Worm (Caenorhabditis elegans): Measurements from ENCODE around the gene str-81.
A peak's percentile ranks its signal among the peaks of the same experiment; 100 is the strongest.

Gene str-81

DNA sequence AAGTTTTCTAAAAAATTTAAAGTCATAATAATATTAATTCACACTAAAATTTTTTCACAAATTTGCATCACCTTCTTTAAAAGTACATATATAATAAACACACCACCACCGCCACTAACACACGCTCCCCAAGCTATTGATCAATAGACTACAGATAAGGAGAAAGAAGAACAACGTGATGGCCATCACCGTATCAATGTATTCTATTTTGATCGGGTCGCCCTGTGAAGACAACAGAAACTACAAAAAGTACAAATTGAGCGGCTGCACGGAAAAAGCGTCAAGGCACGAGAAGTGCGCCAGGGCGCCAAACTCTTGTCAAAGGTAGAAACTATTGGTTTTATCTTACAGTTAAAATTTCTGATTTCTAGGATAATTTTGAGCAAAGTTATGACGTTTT lies 38.5 kb downstream of the str-81 start (continued):
- TF ChIP-seq egl-5 (tag; optimal IDR thresholded peaks at IDR 0.05) (no peak), elt-3 (tag; optimal IDR thresholded peaks at IDR 0.05) (no peak), nhr-12 (tag; optimal IDR thresholded peaks at IDR 0.05) (no peak), ceh-82 (tag; optimal IDR thresholded peaks at IDR 0.05) (no peak), nfya-1 (tag; optimal IDR thresholded peaks at IDR 0.05; ENCODE audit: insufficient read depth) (no peak), lsy-12 (tag; optimal IDR thresholded peaks at IDR 0.05) (no peak), nhr-77 (tag; optimal IDR thresholded peaks at IDR 0.05) (no peak), hmg-11 (tag; optimal IDR thresholded peaks at IDR 0.05) (no peak)

DNA sequence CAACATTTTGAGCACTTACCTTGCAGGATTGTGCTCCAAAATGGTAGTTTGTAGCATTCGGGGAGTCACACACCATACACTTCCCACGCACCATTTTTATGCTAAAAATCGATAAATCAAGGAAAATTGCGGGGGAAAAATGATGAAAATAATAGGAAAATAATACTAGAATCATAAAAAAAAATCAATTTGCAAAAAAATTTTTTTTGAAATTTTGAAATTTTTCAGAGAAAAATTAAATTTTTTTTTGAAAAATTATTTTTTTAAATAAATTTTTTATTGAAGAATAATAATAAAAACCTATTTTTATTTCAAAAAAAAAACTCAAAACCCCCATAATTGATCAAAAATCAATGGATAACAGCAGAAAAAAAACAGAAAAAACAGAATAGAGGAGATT lies 39.1 kb downstream of the str-81 start, which contains the start of gene nhr-79:
TSS of gene nhr-79 (minus strand) at position 101 of the 400 bp plus-strand sequence.
- TF ChIP-seq ceh-9 (tag; optimal IDR thresholded peaks at IDR 0.05) (no peak), pha-4 (tag; optimal IDR thresholded peaks at IDR 0.05) (no peak), fkh-2 (tag; optimal IDR thresholded peaks at IDR 0.05) (no peak), mdl-1 (tag; optimal IDR thresholded peaks at IDR 0.05) (no peak), nhr-11 (tag; optimal IDR thresholded peaks at IDR 0.05) (no peak), egl-5 (tag; optimal IDR thresholded peaks at IDR 0.05) (no peak), eor-1 (tag; optimal IDR thresholded peaks at IDR 0.05) (no peak), elt-2 (tag; optimal IDR thresholded peaks at IDR 0.05) (no peak), aly-2 (tag; optimal IDR thresholded peaks at IDR 0.05) (no peak), nhr-76 (tag; optimal IDR thresholded peaks at IDR 0.05) (no peak), daf-12 (tag; optimal IDR thresholded peaks at IDR 0.05) (no peak)

DNA sequence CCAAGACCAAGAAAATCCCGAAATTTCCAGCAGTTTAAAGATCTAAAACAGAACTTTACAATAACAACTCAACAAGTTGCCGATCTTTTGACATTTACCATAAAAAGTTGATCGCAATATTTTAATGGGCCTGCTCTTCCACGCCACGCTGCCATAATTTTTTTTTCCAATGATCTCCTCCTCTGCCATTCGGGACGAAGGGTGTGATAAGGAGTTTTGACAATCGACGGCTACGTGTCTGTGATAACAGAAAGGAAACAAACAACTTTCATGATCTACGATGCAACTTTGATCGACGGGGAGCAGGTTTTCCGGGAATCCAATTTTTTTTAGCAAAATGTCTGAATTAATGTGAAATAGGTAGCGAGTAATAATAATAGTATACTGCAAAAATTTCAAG lies 44.0 kb downstream of the str-81 start:
- peak; percentile 71 for TF ChIP-seq pqm-1 (tag; optimal IDR thresholded peaks at IDR 0.05)
- no peak for TF ChIP-seq nhr-28 (tag; optimal IDR thresholded peaks at IDR 0.05)
- TF ChIP-seq nhr-77 (tag; optimal IDR thresholded peaks at IDR 0.05): no peak
- TF ChIP-seq elt-2 (tag; optimal IDR thresholded peaks at IDR 0.05): peak; percentile 92
- TF ChIP-seq R02D3.7 (tag; optimal IDR thresholded peaks at IDR 0.05): no peak
- peak; percentile 1 for TF ChIP-seq pha-4 (tag; optimal IDR thresholded peaks at IDR 0.05)

DNA sequence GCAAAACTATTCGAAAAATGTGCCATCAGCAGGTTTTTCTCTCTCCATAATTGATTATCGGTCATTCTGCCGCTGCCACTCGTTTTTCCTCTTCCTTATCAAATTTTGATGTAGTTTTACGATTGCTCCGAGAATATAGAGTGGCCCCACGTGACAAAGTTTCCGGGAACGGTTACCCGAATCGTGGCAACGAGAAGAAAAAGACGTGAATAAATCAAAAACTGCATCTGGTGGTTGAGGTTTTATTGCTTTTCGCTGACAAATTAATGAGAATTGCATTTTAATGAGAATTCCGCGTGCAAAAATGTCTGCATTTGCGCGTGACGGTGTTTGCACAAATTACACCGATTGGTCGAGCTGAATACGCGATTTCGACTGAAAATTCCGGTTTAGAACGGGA lies 45.4 kb downstream of the str-81 start:
- TF ChIP-seq R02D3.7 (tag; optimal IDR thresholded peaks at IDR 0.05): no peak
- TF ChIP-seq elt-2 (tag; optimal IDR thresholded peaks at IDR 0.05): peak; percentile 96
- peak; percentile 50 for TF ChIP-seq jun-1 (tag; optimal IDR thresholded peaks at IDR 0.05)
- no peak for TF ChIP-seq nhr-25 (tag; optimal IDR thresholded peaks at IDR 0.05)
- TF ChIP-seq nfya-1 (tag; optimal IDR thresholded peaks at IDR 0.05; ENCODE audit: insufficient read depth): peak; percentile 11
- peak; percentile 93 for TF ChIP-seq pqm-1 (tag; optimal IDR thresholded peaks at IDR 0.05)
- TF ChIP-seq elt-1 (tag; optimal IDR thresholded peaks at IDR 0.05): no peak

DNA sequence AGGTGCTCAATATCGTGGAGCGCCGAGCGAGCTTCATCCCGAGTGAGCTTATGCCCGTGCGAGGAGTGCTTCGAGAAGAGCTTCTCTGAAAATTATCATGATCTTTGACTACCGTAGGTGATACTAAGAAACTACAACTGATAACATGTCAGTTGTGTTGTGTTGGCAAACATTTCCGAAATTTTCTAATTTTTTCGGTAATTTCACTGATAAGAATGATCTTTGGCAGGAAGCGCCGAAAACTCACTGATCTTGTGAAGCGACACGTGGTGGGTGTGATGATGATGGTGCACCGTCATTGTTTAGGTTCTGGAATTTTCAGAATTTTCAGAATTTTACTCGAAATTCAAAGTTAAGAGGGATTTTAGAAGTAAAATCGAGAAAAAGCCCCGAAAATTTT lies 47.6 kb downstream of the str-81 start, which contains the start of gene Y39B6A.1:
TSS of gene Y39B6A.1 (minus strand) at position 309 of the 400 bp plus-strand sequence.
- TF ChIP-seq elt-1 (tag; optimal IDR thresholded peaks at IDR 0.05): no peak
- peak; percentile 81 for TF ChIP-seq elt-2 (tag; optimal IDR thresholded peaks at IDR 0.05)
- TF ChIP-seq pqm-1 (tag; optimal IDR thresholded peaks at IDR 0.05): peak; percentile 68

DNA sequence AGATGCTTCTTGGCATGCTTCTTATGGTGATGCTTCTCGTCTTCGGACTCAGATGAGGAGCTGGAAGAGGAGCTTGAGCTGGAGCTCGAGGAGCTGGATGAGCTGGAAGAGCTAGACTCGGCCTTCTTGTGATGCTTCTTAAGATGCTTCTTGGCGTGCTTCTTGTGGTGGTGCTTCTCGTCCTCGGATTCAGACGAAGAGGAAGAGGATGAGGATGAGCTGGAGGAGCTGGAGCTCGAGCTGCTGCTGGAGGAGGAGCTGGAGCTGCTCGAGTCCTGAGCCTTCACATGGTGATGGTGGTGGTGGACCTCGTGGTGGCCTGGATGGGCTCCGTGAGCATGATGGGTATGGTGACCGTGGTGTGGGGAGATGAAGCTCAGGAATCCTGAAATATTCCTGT lies 48.1 kb downstream of the str-81 start:
- no peak for TF ChIP-seq ZK546.5 (tag; optimal IDR thresholded peaks at IDR 0.05)
- TF ChIP-seq ceh-9 (tag; optimal IDR thresholded peaks at IDR 0.05): no peak
- TF ChIP-seq nhr-67 (tag; optimal IDR thresholded peaks at IDR 0.05): no peak
- TF ChIP-seq nhr-76 (tag; optimal IDR thresholded peaks at IDR 0.05): no peak
- no peak for TF ChIP-seq elt-3 (tag; optimal IDR thresholded peaks at IDR 0.05)
- no peak for TF ChIP-seq nhr-237 (tag; optimal IDR thresholded peaks at IDR 0.05)
- no peak for TF ChIP-seq nfya-1 (tag; optimal IDR thresholded peaks at IDR 0.05; ENCODE audit: insufficient read depth)
- TF ChIP-seq pha-4 (tag; optimal IDR thresholded peaks at IDR 0.05): no peak
- TF ChIP-seq ama-1 (optimal IDR thresholded peaks at IDR 0.05): no peak
- TF ChIP-seq elt-2 (tag; optimal IDR thresholded peaks at IDR 0.05): no peak
- TF ChIP-seq pqm-1 (tag; optimal IDR thresholded peaks at IDR 0.05): no peak
- TF ChIP-seq ceh-28 (tag; optimal IDR thresholded peaks at IDR 0.05): no peak
- TF ChIP-seq hmg-11 (tag; optimal IDR thresholded peaks at IDR 0.05): no peak
- no peak for TF ChIP-seq ceh-82 (tag; optimal IDR thresholded peaks at IDR 0.05)
- no peak for TF ChIP-seq ceh-16 (tag; optimal IDR thresholded peaks at IDR 0.05)
- no peak for TF ChIP-seq snpc-4 (tag; optimal IDR thresholded peaks at IDR 0.05)
- TF ChIP-seq nhr-12 (tag; optimal IDR thresholded peaks at IDR 0.05): no peak
- TF ChIP-seq eor-1 (tag; optimal IDR thresholded peaks at IDR 0.05): no peak
- TF ChIP-seq lin-15B (tag; optimal IDR thresholded peaks at IDR 0.05): no peak
